Fruit fly (Drosophila melanogaster): Measurements from ENCODE around the gene RpL13A.
A peak's percentile ranks its signal among the peaks of the same experiment; 100 is the strongest.

Gene RpL13A

dm6 chr3R:5622985-5623630 is 1.2 kb upstream of the RpL13A start (continued):
- TF ChIP-seq Rfx (GFP tag; IDR thresholded peaks at IDR 0.05) (no peak), kni (GFP tag; optimal IDR thresholded peaks at IDR 0.05) (peak; percentile 96), rib (GFP tag; IDR thresholded peaks at IDR 0.05) (no peak), ro (GFP tag; IDR thresholded peaks at IDR 0.05) (no peak), eve (GFP tag; optimal IDR thresholded peaks at IDR 0.05) (no peak), CG10366 (GFP tag; IDR thresholded peaks at IDR 0.05) (no peak), HmgZ (tag; optimal IDR thresholded peaks at IDR 0.05) (peak; percentile 89), CG8089 (GFP tag; optimal IDR thresholded peaks at IDR 0.05) (peak; percentile 79), ato (GFP tag; IDR thresholded peaks at IDR 0.05; ENCODE audit: partially characterized antibody) (no peak), BtbVII (GFP tag; optimal IDR thresholded peaks at IDR 0.05) (peak; percentile 82), gcm (GFP tag; optimal IDR thresholded peaks at IDR 0.05) (peak; percentile 79), trh (GFP tag; optimal IDR thresholded peaks at IDR 0.05) (peak; percentile 37), Blimp-1 (GFP tag; optimal IDR thresholded peaks at IDR 0.05) (peak; percentile 70), cato (GFP tag; optimal IDR thresholded peaks at IDR 0.05; ENCODE audit: borderline replicate concordance) (peak; percentile 54), Opbp (GFP tag; IDR thresholded peaks at IDR 0.05; ENCODE audit: partially characterized antibody) (no peak), h (optimal IDR thresholded peaks at IDR 0.05) (no peak), Ravus (GFP tag; IDR thresholded peaks at IDR 0.05) (no peak), CG4328 (GFP tag; optimal IDR thresholded peaks at IDR 0.05) (peak; percentile 89), mam (GFP tag; optimal IDR thresholded peaks at IDR 0.05) (peak; percentile 61), lilli (GFP tag; optimal IDR thresholded peaks at IDR 0.05) (peak; percentile 55), CG18619 (GFP tag; optimal IDR thresholded peaks at IDR 0.05) (peak; percentile 76), corto (GFP tag; optimal IDR thresholded peaks at IDR 0.05) (no peak), hth (optimal IDR thresholded peaks at IDR 0.05) (no peak), cas (GFP tag; IDR thresholded peaks at IDR 0.05) (no peak), Doc3 (GFP tag; IDR thresholded peaks at IDR 0.05; ENCODE audit: partially characterized antibody) (no peak), pum (GFP tag; optimal IDR thresholded peaks at IDR 0.05) (peak; percentile 28), jigr1 (GFP tag; IDR thresholded peaks at IDR 0.05) (no peak), wek (GFP tag; optimal IDR thresholded peaks at IDR 0.05) (peak; percentile 89), NC2β (GFP tag; optimal IDR thresholded peaks at IDR 0.05) (peak; percentile 85), CG6654 (GFP tag; optimal IDR thresholded peaks at IDR 0.05) (no peak), Nf-YB (GFP tag; optimal IDR thresholded peaks at IDR 0.05) (peak; percentile 63), CG11398 (GFP tag; optimal IDR thresholded peaks at IDR 0.05) (peak; percentile 80), pfk (GFP tag; optimal IDR thresholded peaks at IDR 0.05) (peak; percentile 86), repo (GFP tag; optimal IDR thresholded peaks at IDR 0.05) (peak; percentile 75), kah (GFP tag; optimal IDR thresholded peaks at IDR 0.05) (peak; percentile 63), ci (GFP tag; IDR thresholded peaks at IDR 0.05) (no peak), cg (GFP tag; optimal IDR thresholded peaks at IDR 0.05) (peak; percentile 83), CG12236 (GFP tag; optimal IDR thresholded peaks at IDR 0.05) (peak; percentile 77), CG30403 (GFP tag; optimal IDR thresholded peaks at IDR 0.05) (peak; percentile 42), CG33557 (GFP tag; optimal IDR thresholded peaks at IDR 0.05) (peak; percentile 90), CkIIα-i1 (GFP tag; IDR thresholded peaks at IDR 0.05) (no peak), CG13424 (tag; optimal IDR thresholded peaks at IDR 0.05) (peak; percentile 72), danr (GFP tag; IDR thresholded peaks at IDR 0.05) (no peak), CG4820 (GFP tag; optimal IDR thresholded peaks at IDR 0.05) (peak; percentile 37), CG16813 (GFP tag; IDR thresholded peaks at IDR 0.05; ENCODE audit: partially characterized antibody) (no peak), slou (GFP tag; optimal IDR thresholded peaks at IDR 0.05) (peak; percentile 55), jing (GFP tag; optimal IDR thresholded peaks at IDR 0.05) (no peak), Rx (GFP tag; IDR thresholded peaks at IDR 0.05) (no peak), gro (GFP tag; optimal IDR thresholded peaks at IDR 0.05) (peak; percentile 83), her (GFP tag; optimal IDR thresholded peaks at IDR 0.05) (peak; percentile 72), TFAM (GFP tag; optimal IDR thresholded peaks at IDR 0.05) (peak; percentile 9)

Data from whole organism, embryonic.